Worm (Caenorhabditis elegans) whole organism, mixed stage, embryonic: ENCODE measurements around the gene eak-7.

Source experiments
- M03D4.4 ChIP-seq: sonication (generic microtip); optimal IDR thresholded peaks from 2 replicates; lab custom pipeline; 2017; ENCODE audit warnings: mild to moderate bottlenecking, missing genetic modification characterization, missing compliant biosample characterization
- bed-3 ChIP-seq: fragments of 200-800 bp; sonication (Bioruptor generic); optimal IDR thresholded peaks from 3 replicates; lab custom pipeline; 2018; ENCODE audit warnings: mild to moderate bottlenecking, missing genetic modification characterization, moderate library complexity, missing compliant biosample characterization
- blmp-1 ChIP-seq: fragments of 150-350 bp; optimal IDR thresholded peaks from 2 replicates; lab custom pipeline; 2014; ENCODE audit warnings: missing biosample characterization, missing genetic modification characterization
- ceh-39 ChIP-seq: fragments of 150-350 bp; optimal IDR thresholded peaks from 2 replicates; lab custom pipeline; 2014; ENCODE audit warnings: missing biosample characterization, missing genetic modification characterization
- ceh-43 ChIP-seq: fragments of 200-800 bp; sonication (Bioruptor generic); optimal IDR thresholded peaks from 2 replicates; lab custom pipeline; 2018; ENCODE audit warnings: mild to moderate bottlenecking, missing genetic modification characterization, moderate library complexity, missing compliant biosample characterization
- ceh-83 ChIP-seq: fragments of 200-800 bp; sonication (Bioruptor generic); optimal IDR thresholded peaks from 2 replicates; lab custom pipeline; 2018; ENCODE audit warnings: mild to moderate bottlenecking, missing genetic modification characterization, missing compliant biosample characterization
- ces-1 ChIP-seq: fragments of 150-350 bp; optimal IDR thresholded peaks from 2 replicates; lab custom pipeline; 2014; ENCODE audit warnings: missing biosample characterization, missing genetic modification reagents, missing genetic modification characterization
- cnd-1 ChIP-seq: fragments of 200-800 bp; sonication (Bioruptor generic); optimal IDR thresholded peaks from 2 replicates; lab custom pipeline; 2018; ENCODE audit warnings: mild to moderate bottlenecking, missing genetic modification characterization, missing compliant biosample characterization
- drap-1 ChIP-seq: fragments of 200-800 bp; sonication (Bioruptor generic); optimal IDR thresholded peaks from 3 replicates; lab custom pipeline; 2018; ENCODE audit warnings: mild to moderate bottlenecking, missing genetic modification characterization, missing compliant biosample characterization
- elt-1 ChIP-seq: sonication (generic microtip); optimal IDR thresholded peaks from 2 replicates; lab custom pipeline; 2017; ENCODE audit warnings: missing genetic modification characterization, mild to moderate bottlenecking, missing compliant biosample characterization, antibody characterized with exemption, moderate library complexity, borderline replicate concordance; ENCODE audit not compliant: insufficient read depth
- elt-3 ChIP-seq: fragments of 150-350 bp; optimal IDR thresholded peaks from 2 replicates; lab custom pipeline; 2014; ENCODE audit warnings: missing biosample characterization, missing genetic modification characterization
- flh-1 ChIP-seq: fragments of 200-800 bp; sonication (Bioruptor generic); optimal IDR thresholded peaks from 2 replicates; lab custom pipeline; 2018; ENCODE audit warnings: mild to moderate bottlenecking, missing genetic modification characterization, moderate library complexity, missing compliant biosample characterization
- ham-2 ChIP-seq: fragments of 200-800 bp; sonication (Bioruptor generic); optimal IDR thresholded peaks from 2 replicates; lab custom pipeline; 2018; ENCODE audit warnings: mild to moderate bottlenecking, missing genetic modification characterization, missing compliant biosample characterization
- hlh-1 ChIP-seq: fragments of 150-350 bp; optimal IDR thresholded peaks from 2 replicates; lab custom pipeline; 2014; ENCODE audit warnings: missing biosample characterization, missing genetic modification reagents, missing genetic modification characterization
- lin-13 ChIP-seq: fragments of 150-350 bp; optimal IDR thresholded peaks from 2 replicates; lab custom pipeline; 2014; ENCODE audit warnings: missing biosample characterization, missing genetic modification characterization
- lin-32 ChIP-seq: fragments of 200-800 bp; sonication (Bioruptor generic); optimal IDR thresholded peaks from 2 replicates; lab custom pipeline; 2018; ENCODE audit warnings: mild to moderate bottlenecking, missing genetic modification characterization, missing compliant biosample characterization
- lsy-2 ChIP-seq: fragments of 150-350 bp; optimal IDR thresholded peaks from 2 replicates; lab custom pipeline; 2014; ENCODE audit warnings: missing biosample characterization, missing genetic modification characterization
- mab-5 ChIP-seq: fragments of 150-350 bp; optimal IDR thresholded peaks from 2 replicates; lab custom pipeline; 2014; ENCODE audit warnings: missing biosample characterization, missing genetic modification characterization
- mep-1 ChIP-seq: fragments of 150-350 bp; optimal IDR thresholded peaks from 2 replicates; lab custom pipeline; 2017; ENCODE audit warnings: missing biosample characterization, missing genetic modification reagents, missing genetic modification characterization, inconsistent platforms
- mls-2 ChIP-seq: sonication (generic microtip); optimal IDR thresholded peaks from 2 replicates; lab custom pipeline; 2016; ENCODE audit warnings: mild to moderate bottlenecking, missing genetic modification characterization, moderate library complexity, missing compliant biosample characterization
- nhr-12 ChIP-seq: fragments of 150-350 bp; optimal IDR thresholded peaks from 2 replicates; lab custom pipeline; 2014; ENCODE audit warnings: missing biosample characterization, missing genetic modification characterization
- nhr-2 ChIP-seq: fragments of 150-350 bp; optimal IDR thresholded peaks from 2 replicates; lab custom pipeline; 2014; ENCODE audit warnings: missing biosample characterization, missing genetic modification characterization
- nhr-237 ChIP-seq: fragments of 150-350 bp; optimal IDR thresholded peaks from 2 replicates; lab custom pipeline; 2014; ENCODE audit warnings: missing biosample characterization, missing genetic modification characterization
- nhr-28 ChIP-seq: fragments of 150-350 bp; optimal IDR thresholded peaks from 2 replicates; lab custom pipeline; 2014; ENCODE audit warnings: missing biosample characterization, missing genetic modification characterization
- nhr-76 ChIP-seq: sonication (generic microtip); optimal IDR thresholded peaks from 2 replicates; lab custom pipeline; 2017; ENCODE audit warnings: missing biosample characterization, missing genetic modification characterization
- pha-4 ChIP-seq: fragments of 150-350 bp; optimal IDR thresholded peaks from 2 replicates; lab custom pipeline; 2018; ENCODE audit warnings: missing biosample characterization, missing genetic modification reagents, missing genetic modification characterization
- sem-2 ChIP-seq: fragments of 200-800 bp; sonication (Bioruptor generic); optimal IDR thresholded peaks from 2 replicates; lab custom pipeline; 2018; ENCODE audit warnings: mild to moderate bottlenecking, missing genetic modification characterization, missing compliant biosample characterization
- snpc-4 ChIP-seq: fragments of 150-350 bp; optimal IDR thresholded peaks from 2 replicates; lab custom pipeline; 2014; ENCODE audit warnings: missing biosample characterization, missing genetic modification characterization
- sptf-1 ChIP-seq: sonication (generic microtip); optimal IDR thresholded peaks from 2 replicates; lab custom pipeline; 2017; ENCODE audit warnings: mild to moderate bottlenecking, missing genetic modification characterization, moderate library complexity, missing compliant biosample characterization
- tbx-8 ChIP-seq: fragments of 200-800 bp; sonication (Bioruptor generic); optimal IDR thresholded peaks from 2 replicates; lab custom pipeline; 2018; ENCODE audit warnings: mild to moderate bottlenecking, missing genetic modification characterization, moderate library complexity, missing compliant biosample characterization
- unc-120 ChIP-seq: sonication (generic microtip); optimal IDR thresholded peaks from 2 replicates; lab custom pipeline; 2017; ENCODE audit warnings: missing genetic modification characterization, missing compliant biosample characterization; ENCODE audit not compliant: poor library complexity, severe bottlenecking
- unc-39 ChIP-seq: fragments of 150-350 bp; optimal IDR thresholded peaks from 2 replicates; lab custom pipeline; 2014; ENCODE audit warnings: missing biosample characterization, missing genetic modification characterization
- unc-62 ChIP-seq: fragments of 150-350 bp; optimal IDR thresholded peaks from 2 replicates; lab custom pipeline; 2014; ENCODE audit warnings: missing biosample characterization, missing genetic modification reagents, missing genetic modification characterization
- zip-8 ChIP-seq: fragments of 150-350 bp; optimal IDR thresholded peaks from 2 replicates; lab custom pipeline; 2014; ENCODE audit warnings: missing biosample characterization, missing genetic modification characterization
- ztf-11 ChIP-seq: fragments of 150-350 bp; optimal IDR thresholded peaks from 2 replicates; lab custom pipeline; 2014; ENCODE audit warnings: missing biosample characterization, missing genetic modification characterization

eak-7 gene

DNA sequence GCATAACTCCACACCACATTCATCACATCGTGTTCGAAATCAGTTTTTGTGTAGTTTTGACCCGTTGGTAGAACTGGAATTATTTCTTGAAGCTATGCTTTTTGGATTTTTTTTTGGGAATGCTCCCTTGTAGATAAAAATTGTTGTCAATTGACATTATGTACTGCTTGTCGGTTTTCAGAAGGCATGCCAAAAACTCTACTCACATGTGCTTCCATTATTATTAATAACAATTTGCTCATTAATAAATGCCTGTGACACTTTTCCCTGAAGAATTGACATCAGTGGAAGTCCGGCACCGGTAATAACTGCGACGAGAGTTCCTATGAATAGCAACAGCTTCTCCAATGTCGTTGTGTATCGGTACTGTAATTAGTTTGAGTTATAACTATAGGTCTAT is 31.2 kb upstream of the eak-7 start:
- TF ChIP-seq hlh-1 (tag; lab: Kevin White, UChicago), result no peak
- no peak for TF ChIP-seq mep-1 (tag; lab: Kevin White, UChicago)
- no peak for TF ChIP-seq M03D4.4 (tag; lab: Kevin White, UChicago)
- TF ChIP-seq ceh-83 (GFP tag; lab: Kevin White, UChicago), result no peak
- TF ChIP-seq ceh-39 (tag; lab: Kevin White, UChicago), result no peak
- TF ChIP-seq blmp-1, result no peak
- TF ChIP-seq tbx-8 (GFP tag; lab: Kevin White, UChicago), result no peak
- TF ChIP-seq ham-2 (GFP tag; lab: Kevin White, UChicago), result no peak
- no peak for TF ChIP-seq sem-2 (GFP tag; lab: Kevin White, UChicago)
- TF ChIP-seq, all 35 proteins: peak for 0

DNA sequence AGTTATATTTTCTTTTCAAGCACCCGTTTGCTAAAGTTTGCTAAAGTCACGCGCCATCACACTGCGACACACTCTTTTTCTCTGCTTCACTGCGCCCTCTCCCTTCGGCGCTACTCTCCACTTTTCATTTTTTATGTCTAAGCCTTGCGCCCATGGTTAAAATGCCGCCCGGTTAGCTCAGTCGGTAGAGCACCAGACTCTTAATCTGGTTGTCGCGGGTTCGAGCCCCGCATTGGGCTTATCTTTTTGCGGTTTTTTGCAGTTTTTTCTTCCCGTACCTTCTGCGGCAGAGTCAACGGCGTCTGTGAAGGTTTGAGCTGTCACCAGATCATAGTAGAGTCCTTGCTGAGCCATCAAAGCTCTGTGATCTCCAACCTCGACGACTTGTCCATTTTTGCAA is 28.8 kb upstream of the eak-7 start:
- TF ChIP-seq flh-1 (GFP tag; lab: Kevin White, UChicago) (peak; percentile 55), bed-3 (GFP tag; lab: Kevin White, UChicago) (peak; percentile 53), elt-3 (tag; lab: Kevin White, UChicago) (no peak), mab-5 (tag; lab: Kevin White, UChicago) (no peak), unc-39 (tag; lab: Kevin White, UChicago) (no peak), mls-2 (tag; lab: Kevin White, UChicago) (peak; percentile 80), zip-8 (tag; lab: Kevin White, UChicago) (no peak), unc-62 (GFP tag; lab: Kevin White, UChicago) (no peak), ceh-39 (tag; lab: Kevin White, UChicago) (no peak), ceh-43 (GFP tag; lab: Kevin White, UChicago) (peak; percentile 48), mep-1 (tag; lab: Kevin White, UChicago) (peak; percentile 41), cnd-1 (tag; lab: Kevin White, UChicago) (no peak), snpc-4 (tag; lab: Kevin White, UChicago) (no peak), lin-32 (GFP tag; lab: Kevin White, UChicago) (peak; percentile 65), unc-120 (tag; lab: Kevin White, UChicago) (peak; percentile 86), ham-2 (GFP tag; lab: Kevin White, UChicago) (peak; percentile 77), nhr-12 (tag; lab: Kevin White, UChicago) (no peak), tbx-8 (GFP tag; lab: Kevin White, UChicago) (no peak), nhr-28 (tag; lab: Kevin White, UChicago) (no peak), lsy-2 (tag; lab: Kevin White, UChicago) (no peak), nhr-237 (peak; percentile 18), elt-1 (tag; lab: Kevin White, UChicago) (no peak), pha-4 (tag; lab: Kevin White, UChicago) (peak; percentile 12), nhr-2 (no peak), sptf-1 (tag; lab: Kevin White, UChicago) (peak; percentile 84), ceh-83 (GFP tag; lab: Kevin White, UChicago) (peak; percentile 86), drap-1 (GFP tag; lab: Kevin White, UChicago) (peak; percentile 82), sem-2 (GFP tag; lab: Kevin White, UChicago) (peak; percentile 30), ztf-11 (tag; lab: Kevin White, UChicago) (no peak), nhr-76 (no peak), M03D4.4 (tag; lab: Kevin White, UChicago) (peak; percentile 62), lin-13 (tag; lab: Kevin White, UChicago) (no peak), blmp-1 (no peak), ces-1 (GFP tag; lab: Kevin White, UChicago) (no peak), hlh-1 (tag; lab: Kevin White, UChicago) (peak; percentile 32)
- TF ChIP-seq, all 35 proteins: peak for 16

DNA sequence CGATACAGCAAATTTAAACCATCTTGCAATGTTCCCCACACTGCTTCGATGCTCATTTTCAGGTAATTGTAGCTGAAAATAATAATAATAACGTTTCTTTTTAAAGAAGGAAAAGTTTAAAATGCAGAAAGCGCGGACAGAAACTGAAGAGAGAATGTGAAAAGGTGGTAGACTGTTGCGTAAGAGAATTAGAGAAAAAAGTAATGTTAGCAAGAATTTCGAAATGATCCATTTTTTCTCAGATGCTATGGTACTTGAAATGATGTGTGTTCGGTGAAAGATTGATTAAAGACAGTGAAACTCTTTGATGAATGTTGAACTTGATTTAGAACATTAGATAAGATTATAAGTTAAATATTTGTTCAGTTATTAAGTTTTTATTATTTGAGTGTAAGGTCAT is 24.6 kb upstream of the eak-7 start, which contains the start of gene cul-6:
Gene cul-6 (minus strand): TSS at position 79 of the 400 bp plus-strand sequence.
- TF ChIP-seq lin-32 (GFP tag; lab: Kevin White, UChicago) (no peak), nhr-76 (no peak), ceh-39 (tag; lab: Kevin White, UChicago) (no peak), nhr-28 (tag; lab: Kevin White, UChicago) (no peak), unc-62 (GFP tag; lab: Kevin White, UChicago) (no peak), M03D4.4 (tag; lab: Kevin White, UChicago) (no peak), flh-1 (GFP tag; lab: Kevin White, UChicago) (no peak)
